Worm (Caenorhabditis elegans) whole organism, young adult: ENCODE measurements around the gene col-108.

Experiments used
- lin-35 ChIP-seq, 3 experiments: fragments of 150-350 bp in 2 of 3; sonication (generic microtip) in 1 of 3; optimal IDR thresholded peaks; 2 replicates each; lab custom pipeline; 2014 to 2018; ENCODE audit warnings: missing biosample characterization in 3 of 3, missing genetic modification characterization in 3 of 3, missing genetic modification reagents in 3 of 3
- lsl-1 ChIP-seq: fragments of 200-800 bp; sonication (Bioruptor generic); optimal IDR thresholded peaks from 2 replicates; lab custom pipeline; 2018; ENCODE audit warnings: mild to moderate bottlenecking, missing genetic modification characterization, moderate library complexity, missing compliant biosample characterization
- pha-4 ChIP-seq: fragments of 150-350 bp; sonication (generic microtip); optimal IDR thresholded peaks from 2 replicates; lab custom pipeline; 2014; ENCODE audit warnings: missing biosample characterization, missing genetic modification reagents, missing genetic modification characterization
- sdz-38 ChIP-seq: sonication (generic microtip); optimal IDR thresholded peaks from 2 replicates; lab custom pipeline; 2016; ENCODE audit warnings: missing genotype, missing genetic modification characterization, missing compliant biosample characterization
- snpc-4 ChIP-seq, 5 experiments: fragments of 150-350 bp in 1 of 5; sonication (generic microtip) in 4 of 5; optimal IDR thresholded peaks; 2 replicates each; lab custom pipeline; 2014 to 2018; ENCODE audit warnings: missing genetic modification characterization in 5 of 5, missing biosample characterization in 3 of 5, antibody characterized with exemption in 2 of 5, mild to moderate bottlenecking in 2 of 5, missing compliant biosample characterization in 2 of 5, missing genotype in 2 of 5, moderate library complexity in 2 of 5, missing genetic modification reagents in 1 of 5
- unc-130 ChIP-seq: sonication (generic microtip); optimal IDR thresholded peaks from 2 replicates; lab custom pipeline; 2016; ENCODE audit warnings: missing genetic modification reagents, missing genetic modification characterization, missing compliant biosample characterization
- ztf-25 ChIP-seq: fragments of 200-800 bp; sonication (Bioruptor generic); IDR thresholded peaks from 2 replicates; pipeline ENCODE4 v1.3.6; 2022; ENCODE audit warnings: missing genetic modification reagents, missing genetic modification characterization, missing compliant biosample characterization

- TF ChIP-seq sdz-38 (tag; lab: Kevin White, UChicago) (no peak), snpc-4 (GFP tag; optimal IDR thresholded peaks at IDR 0.05; lab: Kevin White, UChicago) (no peak), snpc-4 (tag; optimal IDR thresholded peaks at IDR 0.05; lab: Kevin White, UChicago) (no peak), lin-35 (GFP tag; optimal IDR thresholded peaks at IDR 0.05; lab: Kevin White, UChicago) (no peak), ztf-25 (GFP tag; lab: Robert Waterston, UW) (no peak), pha-4 (tag; lab: Kevin White, UChicago) (no peak), unc-130 (no peak), lsl-1 (GFP tag; lab: Kevin White, UChicago) (no peak)
These were observed 44.1 kb upstream of the col-108 start, which contains the start of gene epic-3 for ce11 chrIV:1724283-1724682.
